Fruit fly (Drosophila melanogaster): Measurements from ENCODE around the gene Aldh7A1.

DNA sequence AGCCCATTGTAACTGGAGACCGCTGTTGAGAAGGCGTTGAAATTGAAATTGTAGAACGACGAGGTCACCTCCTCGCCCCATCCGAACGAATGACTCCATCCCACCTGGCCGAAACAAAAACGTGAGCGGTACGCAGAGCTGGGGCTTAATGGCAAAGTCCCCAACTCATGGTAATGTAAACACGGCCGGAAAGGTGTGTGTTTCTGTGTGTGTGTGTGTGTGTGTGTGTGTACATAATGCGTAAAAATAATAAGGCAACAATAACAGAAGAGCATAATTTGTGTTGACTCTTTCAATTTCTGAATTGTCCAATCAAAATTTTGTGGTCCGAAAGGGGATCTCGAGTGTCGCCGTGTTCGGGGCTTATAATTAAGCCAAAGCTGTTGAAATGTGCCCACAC is 47.3 kb downstream of the Aldh7A1 start:
- TF ChIP-seq usp (GFP tag; optimal IDR thresholded peaks at IDR 0.05) (no peak), Dfd (GFP tag; optimal IDR thresholded peaks at IDR 0.05) (no peak), N (GFP tag; optimal IDR thresholded peaks at IDR 0.05) (no peak), jim (GFP tag; optimal IDR thresholded peaks at IDR 0.05) (no peak)

Measured in whole organism, wandering third instar larva.